Worm (Caenorhabditis elegans) whole organism, midembryonic: Measurements from ENCODE around the gene C45H4.21.

ENCODE experiments used
- T22C8.4 ChIP-seq: fragments of 200-800 bp; sonication (Bioruptor generic); IDR thresholded peaks from 2 replicates; pipeline ENCODE4 v1.3.6; 2022; ENCODE audit warnings: missing genetic modification characterization, missing compliant biosample characterization
- cog-1 ChIP-seq: sonication (generic microtip); optimal IDR thresholded peaks from 2 replicates; lab custom pipeline; 2016; ENCODE audit warnings: missing genetic modification characterization, missing compliant biosample characterization
- flt-1 ChIP-seq: fragments of 200-800 bp; sonication (Bioruptor generic); IDR thresholded peaks from 2 replicates; pipeline ENCODE4 v1.3.6; 2022; ENCODE audit warnings: missing genetic modification characterization, missing compliant biosample characterization
- med-1 ChIP-seq: sonication (generic microtip); optimal IDR thresholded peaks from 2 replicates; lab custom pipeline; 2017; ENCODE audit warnings: missing genetic modification characterization, mild to moderate bottlenecking, missing compliant biosample characterization, antibody characterized with exemption, missing genetic modification reagents; ENCODE audit not compliant: insufficient read depth
- ztf-29 ChIP-seq: fragments of 200-800 bp; sonication (Bioruptor generic); IDR thresholded peaks from 2 replicates; pipeline ENCODE4 v1.3.6; 2022; ENCODE audit warnings: missing genetic modification reagents, missing genetic modification characterization, missing compliant biosample characterization

ce11 chrV:2138287-2138686, 11.0 kb downstream of the C45H4.21 start:
- TF ChIP-seq cog-1 (tag; lab: Kevin White, UChicago) = no peak
- no peak for TF ChIP-seq T22C8.4 (GFP tag; lab: Robert Waterston, UW)
- no peak for TF ChIP-seq flt-1 (GFP tag; lab: Robert Waterston, UW)
- TF ChIP-seq ztf-29 = no peak
- no peak for TF ChIP-seq med-1 (GFP tag; lab: Kevin White, UChicago)
